Fruit fly (Drosophila melanogaster) whole organism, embryonic: Measurements from ENCODE around the gene CG43137.
A peak's percentile ranks its signal among the peaks of the same experiment; 100 is the strongest.

Experiments
- Ada2b ChIP-seq: fragments of 200-800 bp; sonication (Bioruptor generic); IDR thresholded peaks from 2 replicates; pipeline ENCODE4 v1.3.6; 2022; ENCODE audit warnings: missing biosample characterization, missing genetic modification characterization
- Aef1 ChIP-seq: fragments of 200-800 bp; sonication (Bioruptor generic); IDR thresholded peaks from 3 replicates; pipeline ENCODE4 v1.3.6; 2022; ENCODE audit warnings: missing biosample characterization, missing genetic modification characterization
- Awh ChIP-seq: fragments of 200-800 bp; sonication (Bioruptor generic); IDR thresholded peaks from 2 replicates; pipeline ENCODE4, ENCODE4 v1.3.6; 2022; ENCODE audit warnings: missing biosample characterization, missing genetic modification characterization
- BEAF-32 ChIP-seq: fragments of 200-800 bp; sonication (Bioruptor generic); optimal IDR thresholded peaks from 3 replicates; lab custom pipeline; 2017; ENCODE audit warnings: missing biosample characterization, missing genetic modification characterization, mild to moderate bottlenecking, moderate library complexity, missing genetic modification reagents
- Bteb2 ChIP-seq: fragments of 200-800 bp; sonication (Bioruptor generic); optimal IDR thresholded peaks from 2 replicates; lab custom pipeline; 2016; ENCODE audit warnings: missing biosample characterization, missing genetic modification characterization
- CG10147 ChIP-seq: fragments of 200-800 bp; sonication (Bioruptor generic); optimal IDR thresholded peaks from 2 replicates; lab custom pipeline; 2019; ENCODE audit warnings: missing biosample characterization, mild to moderate bottlenecking, missing genetic modification characterization, moderate library complexity
- CG10462 ChIP-seq: fragments of 200-800 bp; sonication (Bioruptor generic); optimal IDR thresholded peaks from 2 replicates; lab custom pipeline; 2016; ENCODE audit warnings: missing biosample characterization, missing genetic modification characterization
- CG10979 ChIP-seq: fragments of 200-800 bp; sonication (Bioruptor generic); optimal IDR thresholded peaks from 2 replicates; lab custom pipeline; 2018; ENCODE audit warnings: missing biosample characterization, mild to moderate bottlenecking, missing genetic modification characterization, moderate library complexity
- CG11398 ChIP-seq: fragments of 200-800 bp; sonication (Bioruptor generic); optimal IDR thresholded peaks from 2 replicates; lab custom pipeline; 2016; ENCODE audit warnings: missing biosample characterization, missing genetic modification characterization
- CG11456 ChIP-seq: fragments of 200-800 bp; sonication (Bioruptor generic); IDR thresholded peaks from 3 replicates; pipeline ENCODE4 v1.3.6; 2022; ENCODE audit warnings: missing biosample characterization, missing genetic modification characterization
- CG12744 ChIP-seq: fragments of 200-800 bp; sonication (Bioruptor generic); optimal IDR thresholded peaks from 2 replicates; lab custom pipeline; 2016; ENCODE audit warnings: missing biosample characterization, missing genetic modification characterization
- CG1529 ChIP-seq: fragments of 200-800 bp; sonication (Bioruptor generic); optimal IDR thresholded peaks from 3 replicates; lab custom pipeline; 2018; ENCODE audit warnings: missing biosample characterization, missing genetic modification characterization
- CG1603 ChIP-seq: fragments of 200-800 bp; sonication (Bioruptor generic); optimal IDR thresholded peaks from 2 replicates; lab custom pipeline; 2019; ENCODE audit warnings: missing biosample characterization, mild to moderate bottlenecking, missing genetic modification characterization, moderate library complexity
- CG32767 ChIP-seq: fragments of 200-800 bp; sonication (Bioruptor generic); IDR thresholded peaks from 2 replicates; pipeline ENCODE4 v1.3.6; 2022; ENCODE audit warnings: missing biosample characterization, missing genetic modification characterization
- CG4707 ChIP-seq: fragments of 200-800 bp; sonication (Bioruptor generic); optimal IDR thresholded peaks from 2 replicates; lab custom pipeline; 2018; ENCODE audit warnings: missing biosample characterization, mild to moderate bottlenecking, missing genetic modification characterization, moderate library complexity
- CG5180 ChIP-seq: fragments of 200-800 bp; sonication (Bioruptor generic); optimal IDR thresholded peaks from 3 replicates; lab custom pipeline; 2017; ENCODE audit warnings: missing biosample characterization, missing genetic modification characterization, mild to moderate bottlenecking, moderate library complexity, missing genetic modification reagents
- CG6272 ChIP-seq: fragments of 200-800 bp; sonication (Bioruptor generic); IDR thresholded peaks from 2 replicates; pipeline ENCODE4 v1.3.6; 2022; ENCODE audit warnings: missing biosample characterization, missing genetic modification characterization
- CG7357 ChIP-seq: fragments of 200-800 bp; sonication (Bioruptor generic); IDR thresholded peaks from 3 replicates; pipeline ENCODE4 v1.3.6; 2022; ENCODE audit warnings: missing biosample characterization, missing genetic modification characterization
- CG7839 ChIP-seq: fragments of 200-800 bp; sonication (Bioruptor generic); optimal IDR thresholded peaks from 3 replicates; lab custom pipeline; 2018; ENCODE audit warnings: missing biosample characterization, mild to moderate bottlenecking, missing genetic modification characterization, moderate library complexity
- CkIIα-i1 ChIP-seq: fragments of 200-800 bp; sonication (Bioruptor generic); IDR thresholded peaks from 2 replicates; pipeline ENCODE4 v1.3.6; 2022; ENCODE audit warnings: missing biosample characterization, missing genetic modification characterization
- D ChIP-seq, 2 experiments: fragments of 200-800 bp in 1 of 2; fragments of >200 bp in 1 of 2; sonication (Bioruptor generic) in 1 of 2; optimal IDR thresholded peaks; 2 replicates in 1 of 2; 3 replicates in 1 of 2; lab custom pipeline; 2017; ENCODE audit warnings: mild to moderate bottlenecking in 1 of 2, missing biosample characterization in 1 of 2, missing genetic modification characterization in 1 of 2, missing genetic modification reagents in 1 of 2
- H2.0 ChIP-seq: fragments of 200-800 bp; sonication (Bioruptor generic); IDR thresholded peaks from 2 replicates; pipeline ENCODE4 v1.3.6; 2022; ENCODE audit warnings: missing biosample characterization, missing genetic modification characterization
- Hmr ChIP-seq: fragments of 200-800 bp; sonication (Bioruptor generic); optimal IDR thresholded peaks from 3 replicates; lab custom pipeline; 2017; ENCODE audit warnings: mild to moderate bottlenecking, missing biosample characterization, missing genetic modification reagents, missing genetic modification characterization
- MTF-1 ChIP-seq: fragments of 200-800 bp; sonication (Bioruptor generic); optimal IDR thresholded peaks from 2 replicates; lab custom pipeline; 2018; ENCODE audit warnings: missing biosample characterization, mild to moderate bottlenecking, missing genetic modification characterization, borderline replicate concordance
- Optix ChIP-seq: fragments of 200-800 bp; sonication (Bioruptor generic); IDR thresholded peaks from 3 replicates; pipeline ENCODE4 v1.3.6; 2022; ENCODE audit warnings: missing biosample characterization, missing genetic modification characterization
- Ptx1 ChIP-seq: fragments of 200-800 bp; sonication (Bioruptor generic); IDR thresholded peaks from 2 replicates; pipeline ENCODE4 v1.3.6; 2022; ENCODE audit warnings: missing biosample characterization, missing genetic modification characterization
- Sox102F ChIP-seq: fragments of 200-800 bp; sonication (Bioruptor generic); optimal IDR thresholded peaks from 2 replicates; lab custom pipeline; 2018; ENCODE audit warnings: missing biosample characterization, mild to moderate bottlenecking, missing genetic modification characterization, moderate library complexity
- Tbp ChIP-seq: fragments of >200 bp; optimal IDR thresholded peaks from 2 replicates; lab custom pipeline; 2018; ENCODE audit warnings: missing biosample characterization, missing genetic modification characterization
- Xbp1 ChIP-seq: fragments of 200-800 bp; sonication (Bioruptor generic); optimal IDR thresholded peaks from 3 replicates; lab custom pipeline; 2016; ENCODE audit warnings: missing biosample characterization, mild to moderate bottlenecking, missing genetic modification characterization
- al ChIP-seq: fragments of 200-800 bp; sonication (Bioruptor generic); IDR thresholded peaks from 2 replicates; pipeline ENCODE4 v1.3.6; 2022; ENCODE audit warnings: missing biosample characterization, missing genetic modification characterization
- bcd ChIP-seq: fragments of 200-800 bp; sonication (Bioruptor generic); optimal IDR thresholded peaks from 2 replicates; lab custom pipeline; 2017; ENCODE audit warnings: missing biosample characterization, mild to moderate bottlenecking, missing genetic modification characterization
- btn ChIP-seq: fragments of 200-800 bp; sonication (Bioruptor generic); optimal IDR thresholded peaks from 2 replicates; lab custom pipeline; 2016; ENCODE audit warnings: missing biosample characterization, missing genetic modification characterization
- caup ChIP-seq: fragments of 200-800 bp; sonication (Bioruptor generic); optimal IDR thresholded peaks from 3 replicates; lab custom pipeline; 2017; ENCODE audit warnings: missing biosample characterization, mild to moderate bottlenecking, missing genetic modification characterization, moderate library complexity; ENCODE audit not compliant: severe bottlenecking
- cg ChIP-seq: fragments of 200-800 bp; sonication (Bioruptor generic); optimal IDR thresholded peaks from 3 replicates; lab custom pipeline; 2019; ENCODE audit warnings: missing biosample characterization, mild to moderate bottlenecking, missing genetic modification characterization, moderate library complexity
- chif ChIP-seq, 2 experiments: fragments of 200-800 bp; sonication (Bioruptor generic); optimal IDR thresholded peaks; 3 replicates each; lab custom pipeline; 2016; ENCODE audit warnings: missing biosample characterization in 2 of 2, missing genetic modification characterization in 2 of 2
- dysf ChIP-seq: fragments of 200-800 bp; sonication (Bioruptor generic); IDR thresholded peaks from 3 replicates; pipeline ENCODE4 v1.3.6; 2022; ENCODE audit warnings: missing biosample characterization, missing genetic modification characterization
- gce ChIP-seq: fragments of 200-800 bp; sonication (Bioruptor generic); IDR thresholded peaks from 3 replicates; pipeline ENCODE4 v1.3.6; 2022; ENCODE audit warnings: missing biosample characterization, missing genetic modification characterization
- ken ChIP-seq: fragments of 200-800 bp; sonication (Bioruptor generic); IDR thresholded peaks from 3 replicates; pipeline ENCODE4 v1.3.6; 2022; ENCODE audit warnings: missing biosample characterization, missing genetic modification characterization
- knrl ChIP-seq: fragments of 200-800 bp; sonication (Bioruptor generic); IDR thresholded peaks from 3 replicates; pipeline ENCODE4 v1.3.6; 2022; ENCODE audit warnings: missing biosample characterization, missing genetic modification characterization; ENCODE audit not compliant: partially characterized antibody
- lab ChIP-seq: fragments of 200-800 bp; sonication (Bioruptor generic); optimal IDR thresholded peaks from 3 replicates; lab custom pipeline; 2017; ENCODE audit warnings: missing biosample characterization, missing genetic modification characterization, mild to moderate bottlenecking, moderate library complexity, missing genetic modification reagents
- lola ChIP-seq, 3 experiments: fragments of >200 bp in 2 of 3; fragments of 200-800 bp in 1 of 3; sonication (Bioruptor generic) in 1 of 3; optimal IDR thresholded peaks; 2 replicates each; lab custom pipeline; 2017 to 2019; ENCODE audit warnings: missing biosample characterization in 3 of 3, missing genetic modification characterization in 3 of 3, mild to moderate bottlenecking in 1 of 3, moderate library complexity in 1 of 3
- peb ChIP-seq: fragments of 200-800 bp; sonication (Bioruptor generic); IDR thresholded peaks from 2 replicates; pipeline ENCODE4 v1.3.6; 2022; ENCODE audit warnings: missing biosample characterization, missing genetic modification characterization
- row ChIP-seq: fragments of 200-800 bp; sonication (Bioruptor generic); IDR thresholded peaks from 3 replicates; pipeline ENCODE4 v1.3.6; 2022; ENCODE audit warnings: missing biosample characterization, missing genetic modification characterization
- sisA ChIP-seq: fragments of 200-800 bp; sonication (Bioruptor generic); IDR thresholded peaks from 2 replicates; pipeline ENCODE4 v1.3.6; 2022; ENCODE audit warnings: missing biosample characterization, missing genetic modification characterization
- slou ChIP-seq: fragments of 200-800 bp; sonication (Bioruptor generic); optimal IDR thresholded peaks from 3 replicates; lab custom pipeline; 2016; ENCODE audit warnings: missing biosample characterization, missing genetic modification characterization
- twi ChIP-seq: fragments of 200-800 bp; optimal IDR thresholded peaks from 2 replicates; lab custom pipeline; 2019; ENCODE audit warnings: missing biosample characterization, mild to moderate bottlenecking, missing genetic modification characterization, moderate library complexity
- zfh2 ChIP-seq: fragments of 200-800 bp; sonication (Bioruptor generic); optimal IDR thresholded peaks from 2 replicates; lab custom pipeline; 2016; ENCODE audit warnings: missing biosample characterization, missing genetic modification characterization

CG43137 gene

DNA sequence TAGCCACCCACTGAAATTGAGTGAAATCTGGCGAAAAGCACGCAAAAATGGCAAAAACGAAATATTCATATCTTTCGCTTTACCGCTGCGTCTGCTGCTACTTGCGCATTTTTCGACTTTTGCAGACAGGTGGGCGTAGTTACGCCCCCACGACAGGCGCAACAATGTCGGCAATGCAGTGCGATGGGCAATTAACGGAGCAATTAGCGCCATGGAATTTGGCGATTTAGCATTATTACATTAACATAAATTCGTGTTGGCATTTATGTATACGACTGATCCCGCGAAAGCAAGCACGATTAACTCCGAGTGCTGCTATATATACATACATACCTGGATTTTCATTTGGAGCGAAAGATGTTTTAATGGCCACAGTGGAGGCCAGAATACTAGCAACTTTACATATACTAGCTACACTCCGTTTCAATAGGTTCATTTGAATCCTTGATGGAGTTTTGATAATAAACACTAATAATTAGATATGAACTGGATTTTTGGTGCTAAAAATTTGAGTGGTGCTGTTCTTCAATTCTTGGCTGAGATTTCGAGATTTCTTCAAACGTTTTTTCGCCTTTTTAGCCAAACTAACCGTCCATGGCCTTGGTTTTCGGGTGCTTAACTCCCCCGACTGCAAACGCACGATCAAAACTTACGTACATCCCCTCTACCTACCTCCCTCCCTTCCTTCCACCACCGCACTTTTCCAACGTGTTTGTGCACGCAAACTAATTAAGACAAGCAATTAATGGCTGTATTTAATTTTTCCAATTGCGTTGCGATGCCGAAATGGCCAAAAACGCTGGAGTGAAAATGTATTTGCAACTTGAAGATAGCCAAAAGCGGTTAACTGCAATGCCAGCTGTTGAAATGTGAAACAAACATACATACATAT, 32.1 kb upstream of the CG43137 start (continued):
- TF ChIP-seq bcd (GFP tag; lab: Kevin White, UChicago) (peak; percentile 16), gce (GFP tag; lab: Robert Waterston, UW) (no peak), Aef1 (peak; percentile 26; the same call in 1 of the 3 replicates), Xbp1 (GFP tag; lab: Kevin White, UChicago) (peak; percentile 36), btn (GFP tag; lab: Kevin White, UChicago) (no peak), CG10147 (no peak), cg (GFP tag; lab: Kevin White, UChicago) (no peak), ken (GFP tag; lab: Robert Waterston, UW) (0 out of 3 replicates have a peak, but pooled peaks have one; percentile 24), Sox102F (GFP tag; lab: Kevin White, UChicago) (peak; percentile 53), H2.0 (GFP tag; lab: Robert Waterston, UW) (peak; percentile 33; the same call in 1 of the 2 replicates), lola (GFP tag; optimal IDR thresholded peaks at IDR 0.05; lab: Kevin White, UChicago) (no peak), CG1529 (GFP tag; lab: Kevin White, UChicago) (no peak), CG5180 (GFP tag; lab: Kevin White, UChicago) (no peak), CkIIα-i1 (GFP tag; lab: Robert Waterston, UW) (no peak), CG4707 (GFP tag; lab: Kevin White, UChicago) (no peak), dysf (GFP tag; lab: Robert Waterston, UW) (peak; percentile 52; the same call in 2 of the 3 replicates), MTF-1 (GFP tag; lab: Kevin White, UChicago) (no peak), Tbp (GFP tag; lab: Kevin White, UChicago) (no peak), zfh2 (GFP tag; lab: Kevin White, UChicago) (no peak), CG7839 (tag; lab: Kevin White, UChicago) (peak; percentile 35), CG32767 (no peak), Awh (GFP tag; lab: Robert Waterston, UW) (0 out of 2 replicates have a peak, but pooled peaks have one; percentile 28), Optix (GFP tag; lab: Robert Waterston, UW) (0 out of 3 replicates have a peak, but pooled peaks have one; percentile 37), CG11456 (no peak), Hmr (GFP tag; lab: Kevin White, UChicago) (peak; percentile 15), knrl (GFP tag; lab: Robert Waterston, UW) (no peak), row (GFP tag; lab: Robert Waterston, UW) (peak; percentile 33; the same call in 2 of the 3 replicates), CG11398 (GFP tag; lab: Kevin White, UChicago) (no peak), CG7357 (GFP tag; lab: Robert Waterston, UW) (0 out of 3 replicates have a peak, but pooled peaks have one; percentile 39), CG1603 (tag; lab: Kevin White, UChicago) (peak; percentile 64), CG12744 (GFP tag; lab: Kevin White, UChicago) (no peak), sisA (GFP tag; lab: Robert Waterston, UW) (peak; percentile 52), caup (GFP tag; lab: Kevin White, UChicago) (no peak), D (optimal IDR thresholded peaks at IDR 0.05; lab: Kevin White, UChicago) (no peak), D (GFP tag; optimal IDR thresholded peaks at IDR 0.05; lab: Kevin White, UChicago) (peak; percentile 13), lab (GFP tag; lab: Kevin White, UChicago) (no peak), twi (tag; lab: Kevin White, UChicago) (no peak), CG6272 (GFP tag; lab: Robert Waterston, UW) (no peak), Bteb2 (peak; percentile 17), slou (GFP tag; lab: Kevin White, UChicago) (no peak), al (GFP tag; lab: Robert Waterston, UW) (0 out of 2 replicates have a peak, but pooled peaks have one; percentile 30), Ada2b (0 out of 2 replicates have a peak, but pooled peaks have one; percentile 4), peb (GFP tag; lab: Robert Waterston, UW) (no peak), chif (GFP tag; optimal IDR thresholded peaks at IDR 0.05; lab: Kevin White, UChicago) (peak in 1 of 2 experiments; percentile 28), CG10462 (GFP tag; lab: Kevin White, UChicago) (no peak), CG10979 (tag; lab: Kevin White, UChicago) (peak; percentile 25), BEAF-32 (GFP tag; lab: Kevin White, UChicago) (no peak), Ptx1 (peak; percentile 33; the same call in 1 of the 2 replicates)
